Worm (Caenorhabditis elegans): ENCODE results near the gene F40F8.3.

DNA sequence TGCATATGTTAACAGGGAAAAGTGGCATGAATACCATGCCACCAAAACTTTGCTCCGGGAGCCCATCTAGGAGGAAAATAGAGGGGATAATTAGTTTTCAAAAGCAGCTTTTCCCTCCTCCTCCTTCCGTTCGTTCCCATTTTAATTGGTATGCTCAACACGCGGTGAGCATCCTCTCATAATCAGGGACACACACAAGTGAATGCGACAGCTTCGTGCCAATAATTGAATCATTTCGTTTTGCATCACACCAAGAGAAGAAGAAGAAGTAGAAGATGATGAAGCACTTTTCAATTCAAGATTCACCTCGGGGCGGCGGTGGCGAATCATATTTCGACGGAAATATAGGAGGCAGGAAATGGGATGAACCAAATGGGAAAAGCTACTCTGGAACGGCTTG, 41.0 kb upstream of the F40F8.3 start:
- TF ChIP-seq gmeb-2 (tag; optimal IDR thresholded peaks at IDR 0.05) (no peak), npax-4 (tag; optimal IDR thresholded peaks at IDR 0.05) (no peak), mec-3 (tag; optimal IDR thresholded peaks at IDR 0.05; ENCODE audit: borderline replicate concordance) (no peak), ceh-18 (tag; optimal IDR thresholded peaks at IDR 0.05) (no peak), unc-86 (tag; optimal IDR thresholded peaks at IDR 0.05) (no peak), pqm-1 (tag; optimal IDR thresholded peaks at IDR 0.05) (no peak), sox-2 (GFP tag; IDR thresholded peaks at IDR 0.05) (no peak), ceh-9 (tag; optimal IDR thresholded peaks at IDR 0.05) (no peak), che-1 (tag; optimal IDR thresholded peaks at IDR 0.05) (no peak), hlh-30 (tag; optimal IDR thresholded peaks at IDR 0.05; ENCODE audit: insufficient read depth) (no peak), dmd-4 (tag; optimal IDR thresholded peaks at IDR 0.05; ENCODE audit: borderline replicate concordance) (no peak), sdc-2 (tag; optimal IDR thresholded peaks at IDR 0.05) (no peak)
